Fruit fly (Drosophila melanogaster): ENCODE results near the gene fuss.

DNA sequence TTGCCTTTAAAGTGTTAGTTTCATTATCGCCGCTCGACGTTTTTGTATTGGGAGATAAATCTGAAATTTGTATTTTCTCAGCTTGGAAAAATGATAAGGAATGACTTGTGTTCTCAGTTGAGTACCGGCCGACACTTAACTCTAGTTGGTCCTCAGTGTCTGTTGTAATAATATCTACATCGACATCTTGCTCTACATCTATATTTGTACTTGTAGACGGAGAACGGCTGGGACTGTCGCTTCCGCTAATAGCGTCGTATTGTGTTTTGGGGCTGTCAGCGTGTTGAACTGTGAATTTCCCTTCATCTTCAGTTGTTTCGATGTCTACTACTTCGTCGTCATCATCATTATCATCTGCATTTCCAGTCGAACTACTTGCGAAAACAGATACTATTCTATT lies 14.6 kb downstream of the fuss start:
- TF ChIP-seq h (optimal IDR thresholded peaks at IDR 0.05) (no peak), psq (optimal IDR thresholded peaks at IDR 0.05) (no peak), ttk (optimal IDR thresholded peaks at IDR 0.05) (no peak)

Data from Kc167 (cell line).